Fruit fly (Drosophila melanogaster) whole organism, wandering third instar larva: ENCODE results near the gene CG1545.

Experiments used
- CG32264 ChIP-seq: fragments of 200-800 bp; sonication (Bioruptor generic); optimal IDR thresholded peaks from 2 replicates; lab custom pipeline; 2016; ENCODE audit warnings: missing biosample characterization, missing genetic modification characterization
- HLH106 ChIP-seq: fragments of 200-800 bp; optimal IDR thresholded peaks from 3 replicates; lab custom pipeline; 2019; ENCODE audit warnings: missing biosample characterization, mild to moderate bottlenecking, missing genetic modification characterization, moderate library complexity
- Sp1 ChIP-seq: fragments of 200-800 bp; sonication (Bioruptor generic); optimal IDR thresholded peaks from 3 replicates; lab custom pipeline; 2019; ENCODE audit warnings: missing biosample characterization, mild to moderate bottlenecking, missing genetic modification characterization, moderate library complexity
- jim ChIP-seq: fragments of 175-275, 200-325 bp; sonication (Bioruptor generic); optimal IDR thresholded peaks from 2 replicates; lab custom pipeline; 2016; ENCODE audit warnings: missing biosample characterization, mild to moderate bottlenecking, missing genetic modification characterization
- pan ChIP-seq: fragments of >200 bp; optimal IDR thresholded peaks from 2 replicates; lab custom pipeline; 2017
- usp ChIP-seq: fragments of >200 bp; optimal IDR thresholded peaks from 2 replicates; lab custom pipeline; 2017; ENCODE audit warnings: missing biosample characterization, missing genetic modification characterization

DNA sequence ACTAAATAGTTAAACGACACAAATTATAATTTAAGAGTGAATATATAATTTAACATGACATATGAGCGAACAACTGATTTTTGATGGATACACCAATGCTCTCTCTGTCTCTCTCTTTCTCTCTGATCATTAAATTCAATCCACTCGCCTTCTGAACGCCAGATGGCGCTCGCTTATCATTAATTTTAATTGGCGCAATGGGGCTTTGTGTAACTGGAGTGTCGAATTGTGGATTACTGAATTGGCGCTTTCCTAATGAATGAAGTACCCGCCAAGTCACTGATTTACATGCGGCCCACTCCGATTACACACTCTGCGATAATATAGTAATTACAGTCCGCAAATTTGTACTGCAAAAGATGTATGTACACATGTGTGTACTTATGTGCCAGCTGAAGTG lies 22.4 kb upstream of the CG1545 start:
- TF ChIP-seq usp (GFP tag; lab: Kevin White, UChicago) (no peak), Sp1 (no peak), CG32264 (no peak), HLH106 (tag; lab: Kevin White, UChicago) (no peak), pan (lab: Kevin White, UChicago) (no peak), jim (no peak)
